Worm (Caenorhabditis elegans): ENCODE measurements around the gene R02F11.3.

Gene R02F11.3

ce11 chrV:4810653-4811052 lies 4.9 kb upstream of the R02F11.3 start (continued):
- TF ChIP-seq mdl-1 (tag; optimal IDR thresholded peaks at IDR 0.05) = no peak
- TF ChIP-seq ets-5 (GFP tag; IDR thresholded peaks at IDR 0.05) = no peak
- TF ChIP-seq C04F5.9 (tag; optimal IDR thresholded peaks at IDR 0.05) = no peak
- no peak for TF ChIP-seq snpc-4 (tag; optimal IDR thresholded peaks at IDR 0.05)
- TF ChIP-seq lir-3 (tag; optimal IDR thresholded peaks at IDR 0.05; ENCODE audit: poor library complexity) = no peak
- no peak for TF ChIP-seq pqm-1 (tag; optimal IDR thresholded peaks at IDR 0.05)
- no peak for TF ChIP-seq zip-4 (GFP tag; optimal IDR thresholded peaks at IDR 0.05)
- TF ChIP-seq nhr-12 (tag; optimal IDR thresholded peaks at IDR 0.05) = no peak
- peak; percentile 30 for TF ChIP-seq nhr-20 (tag; optimal IDR thresholded peaks at IDR 0.05)
- no peak for TF ChIP-seq mef-2 (tag; optimal IDR thresholded peaks at IDR 0.05)
- peak in 1 of 3 experiments; percentile 51 for TF ChIP-seq dpl-1 (GFP tag; optimal IDR thresholded peaks at IDR 0.05)
- no peak for TF ChIP-seq nhr-237 (tag; optimal IDR thresholded peaks at IDR 0.05)
- TF ChIP-seq lin-35 (GFP tag; optimal IDR thresholded peaks at IDR 0.05) = peak in 1 of 2 experiments; percentile 62
- TF ChIP-seq fkh-10 (GFP tag; optimal IDR thresholded peaks at IDR 0.05) = no peak
- TF ChIP-seq nhr-28 (tag; optimal IDR thresholded peaks at IDR 0.05) = no peak
- peak; percentile 1 for TF ChIP-seq xbp-1 (tag; optimal IDR thresholded peaks at IDR 0.05)
- peak; percentile 27 for TF ChIP-seq skn-1 (tag; optimal IDR thresholded peaks at IDR 0.05)
- TF ChIP-seq unc-98 (GFP tag; IDR thresholded peaks at IDR 0.05) = no peak
- no peak for TF ChIP-seq hlh-4 (tag; optimal IDR thresholded peaks at IDR 0.05)
- no peak for TF ChIP-seq mab-9 (GFP tag; IDR thresholded peaks at IDR 0.05)
- no peak for TF ChIP-seq elt-2 (tag; optimal IDR thresholded peaks at IDR 0.05)
- TF ChIP-seq efl-3 (GFP tag; optimal IDR thresholded peaks at IDR 0.05) = no peak
- no peak for TF ChIP-seq ama-1 (optimal IDR thresholded peaks at IDR 0.05)
- TF ChIP-seq F16B12.6 (tag; optimal IDR thresholded peaks at IDR 0.05) = peak; percentile 2
- TF ChIP-seq nhr-77 (tag; optimal IDR thresholded peaks at IDR 0.05) = no peak
- no peak for TF ChIP-seq tbx-2 (tag; optimal IDR thresholded peaks at IDR 0.05)
- no peak for TF ChIP-seq isw-1 (GFP tag; IDR thresholded peaks at IDR 0.05)
- peak in 1 of 2 experiments; percentile 65 for TF ChIP-seq lsy-2 (tag; optimal IDR thresholded peaks at IDR 0.05)
- no peak; the same call in 1 of the 2 replicates for TF ChIP-seq nhr-19 (GFP tag; conservative IDR thresholded peaks at IDR 0.05)
- TF ChIP-seq grh-1 (GFP tag; IDR thresholded peaks at IDR 0.05) = no peak
- peak; percentile 41 to 51 for TF ChIP-seq efl-1 (optimal IDR thresholded peaks at IDR 0.05)
- peak; percentile 42 to 80 for TF ChIP-seq efl-1 (GFP tag; optimal IDR thresholded peaks at IDR 0.05 in 1 of 2)
- no peak for TF ChIP-seq ceh-88 (GFP tag; IDR thresholded peaks at IDR 0.05)
- TF ChIP-seq lin-15B (tag; optimal IDR thresholded peaks at IDR 0.05) = peak; percentile 47
- TF ChIP-seq alr-1 (tag; optimal IDR thresholded peaks at IDR 0.05; ENCODE audit: borderline replicate concordance) = no peak
- peak; percentile 69 for TF ChIP-seq fkh-8 (tag; optimal IDR thresholded peaks at IDR 0.05)
- no peak for TF ChIP-seq ces-1 (GFP tag; optimal IDR thresholded peaks at IDR 0.05)
- TF ChIP-seq vab-15 (tag; optimal IDR thresholded peaks at IDR 0.05) = no peak
- no peak for TF ChIP-seq lin-39 (tag; optimal IDR thresholded peaks at IDR 0.05)

ce11 chrV:4806859-4807258 lies 1.1 kb upstream of the R02F11.3 start:
- TF ChIP-seq lin-14 (GFP tag; optimal IDR thresholded peaks at IDR 0.05) (peak; percentile 46), blmp-1 (tag; optimal IDR thresholded peaks at IDR 0.05) (peak; percentile 71), lin-35 (GFP tag; optimal IDR thresholded peaks at IDR 0.05) (peak in 1 of 2 experiments; percentile 6), nhr-20 (tag; optimal IDR thresholded peaks at IDR 0.05) (peak; percentile 23), swsn-7 (tag; optimal IDR thresholded peaks at IDR 0.05) (no peak), fkh-8 (tag; optimal IDR thresholded peaks at IDR 0.05) (peak; percentile 29), elt-3 (tag; optimal IDR thresholded peaks at IDR 0.05) (peak in 1 of 6 experiments; percentile 30), nhr-85 (tag) (peak; percentile 77), elt-2 (tag; optimal IDR thresholded peaks at IDR 0.05) (no peak), irx-1 (tag; optimal IDR thresholded peaks at IDR 0.05) (no peak), nhr-71 (tag; optimal IDR thresholded peaks at IDR 0.05) (peak; percentile 41), efl-1 (optimal IDR thresholded peaks at IDR 0.05) (no peak), efl-1 (GFP tag; optimal IDR thresholded peaks at IDR 0.05 in 1 of 2) (peak in 1 of 2 experiments; percentile 73), lin-39 (tag; optimal IDR thresholded peaks at IDR 0.05) (no peak), snu-23 (GFP tag; optimal IDR thresholded peaks at IDR 0.05) (peak; percentile 42)
